Worm (Caenorhabditis elegans): ENCODE data around the gene msrp-6.

DNA sequence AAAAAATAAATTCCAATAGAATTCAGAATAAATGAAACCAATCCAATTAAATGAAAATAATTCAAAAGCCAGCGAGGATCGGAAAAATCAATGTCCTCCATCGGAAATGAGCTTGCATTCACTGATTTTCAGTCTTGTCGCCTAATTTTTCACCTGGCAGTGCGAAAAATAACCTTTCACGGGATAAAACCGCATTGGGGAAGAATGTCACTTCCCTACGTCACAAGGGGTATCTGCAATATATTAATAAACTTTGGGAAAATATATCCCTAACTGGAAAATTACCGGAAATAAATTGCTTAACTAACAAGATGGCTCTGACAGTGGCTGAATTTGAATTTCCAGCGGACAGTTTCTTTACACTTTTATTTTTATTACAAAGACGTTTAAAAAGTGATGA lies 13.9 kb upstream of the msrp-6 start, which contains the start of gene sri-77:
- TF ChIP-seq dmd-8 (GFP tag; IDR thresholded peaks at IDR 0.05) (no peak), nhr-48 (tag; optimal IDR thresholded peaks at IDR 0.05) (no peak), unc-39 (tag; optimal IDR thresholded peaks at IDR 0.05) (no peak), spr-1 (tag; optimal IDR thresholded peaks at IDR 0.05) (no peak), dve-1 (tag; optimal IDR thresholded peaks at IDR 0.05; ENCODE audit: insufficient read depth) (no peak), snpc-4 (tag; optimal IDR thresholded peaks at IDR 0.05) (no peak), duxl-1 (tag; optimal IDR thresholded peaks at IDR 0.05; ENCODE audit: poor library complexity) (no peak), lim-7 (GFP tag; IDR thresholded peaks at IDR 0.05) (no peak), R02D3.7 (tag; optimal IDR thresholded peaks at IDR 0.05) (no peak)
